Worm (Caenorhabditis elegans): ENCODE measurements around the gene tlk-1.

ce11 chrIII:9697886-9698285 is 1.8 kb upstream of the tlk-1 start:
- TF ChIP-seq ama-1 (optimal IDR thresholded peaks at IDR 0.05) = peak; percentile 41
- TF ChIP-seq nhr-25 (tag; optimal IDR thresholded peaks at IDR 0.05) = peak; percentile 29
- TF ChIP-seq skn-1 (tag; optimal IDR thresholded peaks at IDR 0.05) = no peak
- no peak for TF ChIP-seq snpc-4 (tag; optimal IDR thresholded peaks at IDR 0.05)
- no peak for TF ChIP-seq unc-39 (tag; optimal IDR thresholded peaks at IDR 0.05)
- no peak for TF ChIP-seq elt-1 (tag; optimal IDR thresholded peaks at IDR 0.05)
- TF ChIP-seq daf-12 (tag; optimal IDR thresholded peaks at IDR 0.05) = no peak
- TF ChIP-seq elt-3 (tag; optimal IDR thresholded peaks at IDR 0.05) = no peak
- TF ChIP-seq nhr-23 (tag; optimal IDR thresholded peaks at IDR 0.05) = no peak
- no peak for TF ChIP-seq R02D3.7 (tag; optimal IDR thresholded peaks at IDR 0.05)
- TF ChIP-seq jun-1 (tag; optimal IDR thresholded peaks at IDR 0.05) = no peak
- no peak for TF ChIP-seq unc-62 (GFP tag; optimal IDR thresholded peaks at IDR 0.05)
- no peak for TF ChIP-seq nhr-12 (tag; optimal IDR thresholded peaks at IDR 0.05)

All from whole organism, L3 larva.